Worm (Caenorhabditis elegans): ENCODE results near the gene ttll-9.

ce11 chrV:20861080-20861479, 49.2 kb upstream of the ttll-9 start, which contains the start of gene try-4:
- TF ChIP-seq unc-130 (GFP tag; optimal IDR thresholded peaks at IDR 0.05) = no peak
- no peak for TF ChIP-seq ceh-82 (tag; optimal IDR thresholded peaks at IDR 0.05)
- TF ChIP-seq zip-11 (GFP tag; IDR thresholded peaks at IDR 0.05) = no peak
